Worm (Caenorhabditis elegans) whole organism, early embryonic: ENCODE results near the gene T01C4.8.

ENCODE experiments used
- aly-1 ChIP-seq: sonication (generic microtip); optimal IDR thresholded peaks from 2 replicates; lab custom pipeline; 2016; ENCODE audit warnings: missing genetic modification characterization, missing compliant biosample characterization
- flt-1 ChIP-seq: fragments of 200-800 bp; sonication (Bioruptor generic); IDR thresholded peaks from 2 replicates; pipeline ENCODE4 v1.3.6; 2022; ENCODE audit warnings: missing genetic modification characterization, missing compliant biosample characterization
- hmg-4 ChIP-seq: fragments of 200-800 bp; sonication (Bioruptor generic); optimal IDR thresholded peaks from 2 replicates; lab custom pipeline; 2018; ENCODE audit warnings: mild to moderate bottlenecking, missing genetic modification characterization, missing compliant biosample characterization
- sea-1 ChIP-seq: fragments of 200-800 bp; sonication (Bioruptor generic); conservative IDR thresholded peaks from 2 replicates; pipeline ENCODE4 v1.3.6; 2022; ENCODE audit warnings: missing genetic modification characterization, missing compliant biosample characterization

DNA sequence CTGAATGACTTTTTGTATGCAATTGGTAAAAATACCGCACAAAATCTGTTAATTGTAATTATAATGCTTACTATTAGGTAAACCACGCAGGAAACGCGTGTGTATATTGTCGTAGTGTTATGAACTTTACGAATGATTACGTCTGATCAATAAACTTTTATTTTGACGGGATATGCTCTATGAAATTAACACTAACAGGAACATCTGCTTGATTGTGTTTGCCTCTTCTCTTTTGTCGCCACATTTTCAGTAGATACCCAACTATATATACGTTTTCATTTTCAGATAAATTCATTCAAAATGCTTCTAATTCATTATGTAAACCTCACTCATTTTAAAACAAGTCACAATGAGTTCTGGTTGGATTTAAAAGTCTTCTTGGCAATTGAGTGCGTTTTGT, 2.9 kb upstream of the T01C4.8 start, which contains the start of gene sre-10:
- TF ChIP-seq sea-1 (GFP tag; lab: Robert Waterston, UW): no peak
- no peak for TF ChIP-seq flt-1
- no peak for TF ChIP-seq aly-1 (tag; lab: Kevin White, UChicago)
- no peak for TF ChIP-seq hmg-4 (GFP tag; lab: Kevin White, UChicago)
